Worm (Caenorhabditis elegans): ENCODE data around the gene tdc-1.

tdc-1 gene

DNA sequence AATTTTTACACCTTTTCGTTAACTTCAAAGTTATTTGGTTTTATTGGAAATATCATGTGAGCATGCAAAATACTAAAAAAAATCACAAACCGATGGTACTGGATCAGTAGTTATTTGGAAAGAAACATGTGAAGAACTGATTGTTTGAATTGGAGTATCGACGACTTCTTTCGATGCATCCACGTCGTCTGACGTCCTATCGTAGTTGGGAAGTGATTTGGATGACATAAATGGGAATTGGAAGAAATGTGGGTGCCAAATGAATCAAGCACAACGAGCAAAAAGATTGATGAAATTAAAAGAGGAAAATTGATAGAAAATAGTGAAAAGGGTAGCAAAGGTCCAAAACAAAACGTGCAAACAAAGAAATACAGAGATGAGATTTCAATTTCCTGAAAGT is 50.8 kb downstream of the tdc-1 start, which contains the start of gene shw-1:
Gene shw-1 (minus strand): TSS at position 228 of the 400 bp plus-strand sequence.
- TF ChIP-seq flh-1 (GFP tag; optimal IDR thresholded peaks at IDR 0.05): no peak
- no peak for TF ChIP-seq nhr-2 (tag; optimal IDR thresholded peaks at IDR 0.05)
- no peak for TF ChIP-seq elt-1 (tag; optimal IDR thresholded peaks at IDR 0.05; ENCODE audit: borderline replicate concordance, insufficient read depth)
- no peak for TF ChIP-seq nhr-28 (tag; optimal IDR thresholded peaks at IDR 0.05)
- TF ChIP-seq tbx-8 (GFP tag; optimal IDR thresholded peaks at IDR 0.05): no peak
- no peak for TF ChIP-seq cnd-1 (tag; optimal IDR thresholded peaks at IDR 0.05)
- TF ChIP-seq nhr-237 (tag; optimal IDR thresholded peaks at IDR 0.05): no peak

Data from whole organism, mixed stage, embryonic.